Fruit fly (Drosophila melanogaster) whole organism, embryonic: ENCODE data around the gene Dop1R2.
A peak's percentile ranks its signal among the peaks of the same experiment; 100 is the strongest.

Experiments
- Aef1 ChIP-seq: fragments of 200-800 bp; sonication (Bioruptor generic); IDR thresholded peaks from 3 replicates; pipeline ENCODE4 v1.3.6; 2022; ENCODE audit warnings: missing biosample characterization, missing genetic modification characterization
- Bteb2 ChIP-seq: fragments of 200-800 bp; sonication (Bioruptor generic); optimal IDR thresholded peaks from 2 replicates; lab custom pipeline; 2016; ENCODE audit warnings: missing biosample characterization, missing genetic modification characterization
- CG10274 ChIP-seq: fragments of 200-800 bp; sonication (Bioruptor generic); optimal IDR thresholded peaks from 3 replicates; lab custom pipeline; 2017; ENCODE audit warnings: missing biosample characterization, mild to moderate bottlenecking, missing genetic modification characterization
- CG10959 ChIP-seq: fragments of 200-800 bp; sonication (Bioruptor generic); IDR thresholded peaks from 2 replicates; pipeline ENCODE4 v1.3.6; 2022; ENCODE audit warnings: missing biosample characterization, missing genetic modification characterization
- CG11093 ChIP-seq: fragments of 200-800 bp; sonication (Bioruptor generic); IDR thresholded peaks from 3 replicates; pipeline ENCODE4 v1.3.6; 2022; ENCODE audit warnings: missing biosample characterization, missing genetic modification characterization
- CG12104 ChIP-seq: fragments of 200-800 bp; sonication (Bioruptor generic); optimal IDR thresholded peaks from 3 replicates; lab custom pipeline; 2016; ENCODE audit warnings: missing biosample characterization, missing genetic modification characterization
- CG12219 ChIP-seq: fragments of 200-800 bp; sonication (Bioruptor generic); optimal IDR thresholded peaks from 3 replicates; lab custom pipeline; 2018; ENCODE audit warnings: missing biosample characterization, mild to moderate bottlenecking, missing genetic modification characterization
- CG13123 ChIP-seq: fragments of 200-800 bp; sonication (Bioruptor generic); optimal IDR thresholded peaks from 2 replicates; lab custom pipeline; 2016; ENCODE audit warnings: missing biosample characterization, missing genetic modification characterization
- CG13296 ChIP-seq: fragments of 200-800 bp; sonication (Bioruptor generic); optimal IDR thresholded peaks from 3 replicates; lab custom pipeline; 2018; ENCODE audit warnings: missing biosample characterization, mild to moderate bottlenecking, missing genetic modification characterization
- CG14441 ChIP-seq: fragments of 200-800 bp; sonication (Bioruptor generic); IDR thresholded peaks from 2 replicates; pipeline ENCODE4 v1.3.6; 2022; ENCODE audit warnings: missing biosample characterization, missing genetic modification characterization
- CG15479 ChIP-seq: fragments of 200-800 bp; sonication (Bioruptor generic); optimal IDR thresholded peaks from 3 replicates; lab custom pipeline; 2019; ENCODE audit warnings: missing biosample characterization, mild to moderate bottlenecking, missing genetic modification characterization, moderate library complexity
- CG16813 ChIP-seq: fragments of 200-800 bp; sonication (Bioruptor generic); IDR thresholded peaks from 3 replicates; pipeline ENCODE4 v1.3.6; 2022; ENCODE audit warnings: missing biosample characterization, missing genetic modification characterization; ENCODE audit not compliant: partially characterized antibody
- CG16863 ChIP-seq: fragments of 200-800 bp; sonication (Bioruptor generic); optimal IDR thresholded peaks from 3 replicates; lab custom pipeline; 2016; ENCODE audit warnings: missing biosample characterization, missing genetic modification characterization
- CG17186 ChIP-seq: fragments of 200-800 bp; sonication (Bioruptor generic); optimal IDR thresholded peaks from 3 replicates; lab custom pipeline; 2017; ENCODE audit warnings: missing biosample characterization, missing genetic modification reagents, missing genetic modification characterization
- CG17361 ChIP-seq: fragments of 200-800 bp; sonication (Bioruptor generic); IDR thresholded peaks from 3 replicates; pipeline ENCODE4 v1.3.6; 2022; ENCODE audit warnings: missing biosample characterization, missing genetic modification characterization
- CG17612 ChIP-seq: fragments of 200-800 bp; sonication (Bioruptor generic); IDR thresholded peaks from 2 replicates; pipeline ENCODE4 v1.3.6; 2022; ENCODE audit warnings: missing biosample characterization, missing genetic modification characterization
- CG18764 ChIP-seq: fragments of 200-800 bp; sonication (Bioruptor generic); optimal IDR thresholded peaks from 3 replicates; lab custom pipeline; 2016; ENCODE audit warnings: missing biosample characterization, missing genetic modification characterization
- CG2889 ChIP-seq: fragments of 200-800 bp; sonication (Bioruptor generic); IDR thresholded peaks from 3 replicates; pipeline ENCODE4 v1.3.6; 2022; ENCODE audit warnings: missing biosample characterization, missing genetic modification characterization
- CG43689 ChIP-seq: fragments of 200-800 bp; sonication (Bioruptor generic); IDR thresholded peaks from 2 replicates; pipeline ENCODE4 v1.3.6; 2022; ENCODE audit warnings: missing biosample characterization, missing genetic modification characterization
- CG4404 ChIP-seq: fragments of 200-800 bp; sonication (Bioruptor generic); IDR thresholded peaks from 2 replicates; pipeline ENCODE4 v1.3.6; 2022; ENCODE audit warnings: missing biosample characterization, missing genetic modification characterization
- CG4424 ChIP-seq: fragments of 200-800 bp; sonication (Bioruptor generic); optimal IDR thresholded peaks from 3 replicates; lab custom pipeline; 2016; ENCODE audit warnings: missing biosample characterization, missing genetic modification characterization
- CG4854 ChIP-seq: fragments of 200-800 bp; sonication (Bioruptor generic); optimal IDR thresholded peaks from 2 replicates; lab custom pipeline; 2016; ENCODE audit warnings: missing biosample characterization, missing genetic modification characterization, inconsistent platforms
- CG5953 ChIP-seq: fragments of 200-800 bp; sonication (Bioruptor generic); IDR thresholded peaks from 2 replicates; pipeline ENCODE4 v1.3.6; 2022; ENCODE audit warnings: missing biosample characterization, missing genetic modification characterization
- CG8359 ChIP-seq: fragments of 200-800 bp; sonication (Bioruptor generic); optimal IDR thresholded peaks from 2 replicates; lab custom pipeline; 2017; ENCODE audit warnings: missing biosample characterization, mild to moderate bottlenecking, missing genetic modification characterization, borderline replicate concordance
- CkIIα-i1 ChIP-seq: fragments of 200-800 bp; sonication (Bioruptor generic); IDR thresholded peaks from 2 replicates; pipeline ENCODE4 v1.3.6; 2022; ENCODE audit warnings: missing biosample characterization, missing genetic modification characterization
- Dbx ChIP-seq: fragments of 200-800 bp; sonication (Bioruptor generic); IDR thresholded peaks from 3 replicates; pipeline ENCODE4 v1.3.6; 2022; ENCODE audit warnings: missing biosample characterization, missing genetic modification characterization
- Drgx ChIP-seq: fragments of 200-800 bp; sonication (Bioruptor generic); IDR thresholded peaks from 2 replicates; pipeline ENCODE4 v1.3.6; 2022; ENCODE audit warnings: missing biosample characterization, missing genetic modification characterization
- Hand ChIP-seq: fragments of 200-800 bp; sonication (Bioruptor generic); optimal IDR thresholded peaks from 2 replicates; lab custom pipeline; 2017; ENCODE audit warnings: mild to moderate bottlenecking, missing biosample characterization, missing genetic modification reagents, missing genetic modification characterization
- Myb ChIP-seq: fragments of 200-800 bp; sonication (Bioruptor generic); optimal IDR thresholded peaks from 2 replicates; lab custom pipeline; 2016; ENCODE audit warnings: missing biosample characterization, missing genetic modification characterization
- Nf-YA ChIP-seq: fragments of 200-800 bp; sonication (Bioruptor generic); IDR thresholded peaks from 2 replicates; pipeline ENCODE4 v1.3.6; 2022; ENCODE audit warnings: missing biosample characterization, missing genetic modification characterization
- Six4 ChIP-seq: fragments of 200-800 bp; sonication (Bioruptor generic); optimal IDR thresholded peaks from 2 replicates; lab custom pipeline; 2016; ENCODE audit warnings: missing biosample characterization, missing genetic modification characterization
- Stat92E ChIP-seq, 3 experiments: fragments of >200 bp in 2 of 3; fragments of 200-800 bp in 1 of 3; sonication (Bioruptor generic) in 1 of 3; optimal IDR thresholded peaks; 2 replicates each; lab custom pipeline; 2017 to 2019; ENCODE audit warnings: missing biosample characterization in 3 of 3, missing genetic modification characterization in 3 of 3, mild to moderate bottlenecking in 1 of 3, moderate library complexity in 1 of 3
- Usf ChIP-seq: fragments of 200-800 bp; sonication (Bioruptor generic); optimal IDR thresholded peaks from 2 replicates; lab custom pipeline; 2017; ENCODE audit warnings: missing genotype, missing biosample characterization, missing genetic modification characterization
- abd-A ChIP-seq: fragments of 200-800 bp; sonication (Bioruptor generic); optimal IDR thresholded peaks from 3 replicates; lab custom pipeline; 2019; ENCODE audit warnings: missing biosample characterization, mild to moderate bottlenecking, missing genetic modification characterization, moderate library complexity
- al ChIP-seq: fragments of 200-800 bp; sonication (Bioruptor generic); IDR thresholded peaks from 2 replicates; pipeline ENCODE4 v1.3.6; 2022; ENCODE audit warnings: missing biosample characterization, missing genetic modification characterization
- bowl ChIP-seq: fragments of 200-800 bp; sonication (Bioruptor generic); IDR thresholded peaks from 2 replicates; pipeline ENCODE4 v1.3.6; 2022; ENCODE audit warnings: missing biosample characterization, missing genetic modification characterization
- bsh ChIP-seq, 2 experiments: fragments of 200-800 bp; sonication (Bioruptor generic); optimal IDR thresholded peaks; 2 replicates each; lab custom pipeline; 2017 to 2018; ENCODE audit warnings: mild to moderate bottlenecking in 2 of 2, missing biosample characterization in 2 of 2, missing genetic modification characterization in 2 of 2, moderate library complexity in 1 of 2
- caup ChIP-seq: fragments of 200-800 bp; sonication (Bioruptor generic); optimal IDR thresholded peaks from 3 replicates; lab custom pipeline; 2017; ENCODE audit warnings: missing biosample characterization, mild to moderate bottlenecking, missing genetic modification characterization, moderate library complexity; ENCODE audit not compliant: severe bottlenecking
- chif ChIP-seq, 2 experiments: fragments of 200-800 bp; sonication (Bioruptor generic); optimal IDR thresholded peaks; 3 replicates each; lab custom pipeline; 2016; ENCODE audit warnings: missing biosample characterization in 2 of 2, missing genetic modification characterization in 2 of 2
- crc ChIP-seq: fragments of 200-800 bp; sonication (Bioruptor generic); optimal IDR thresholded peaks from 2 replicates; lab custom pipeline; 2016; ENCODE audit warnings: missing biosample characterization, missing genetic modification characterization
- croc ChIP-seq: fragments of 200-800 bp; sonication (Bioruptor generic); conservative IDR thresholded peaks from 3 replicates; pipeline ENCODE4 v1.3.6; 2022; ENCODE audit warnings: missing biosample characterization, missing genetic modification characterization
- her ChIP-seq: fragments of 200-800 bp; sonication (Bioruptor generic); optimal IDR thresholded peaks from 2 replicates; lab custom pipeline; 2016; ENCODE audit warnings: missing biosample characterization, missing genetic modification characterization
- lov ChIP-seq, 2 experiments: fragments of 200-800 bp in 1 of 2; fragments of >200 bp in 1 of 2; sonication (Bioruptor generic) in 1 of 2; IDR thresholded peaks in 1 of 2; optimal IDR thresholded peaks in 1 of 2; 2 replicates in 1 of 2; 3 replicates in 1 of 2; pipeline versions ENCODE4 v1.3.6 to Lab custom; 2017 to 2022; ENCODE audit warnings: missing biosample characterization in 1 of 2, missing genetic modification characterization in 1 of 2
- oc ChIP-seq: fragments of 200-800 bp; sonication (Bioruptor generic); optimal IDR thresholded peaks from 2 replicates; lab custom pipeline; 2018; ENCODE audit warnings: missing biosample characterization, mild to moderate bottlenecking, missing genetic modification characterization, moderate library complexity
- phol ChIP-seq: fragments of 200-800 bp; sonication (Bioruptor generic); optimal IDR thresholded peaks from 3 replicates; lab custom pipeline; 2018; ENCODE audit warnings: missing biosample characterization, mild to moderate bottlenecking, missing genetic modification characterization, moderate library complexity
- psq ChIP-seq: fragments of 200-800 bp; sonication (Bioruptor generic); optimal IDR thresholded peaks from 2 replicates; lab custom pipeline; 2017; ENCODE audit warnings: missing biosample characterization, missing genetic modification characterization
- ranshi ChIP-seq: fragments of 200-800 bp; sonication (Bioruptor generic); IDR thresholded peaks from 2 replicates; pipeline ENCODE4 v1.3.6; 2022; ENCODE audit warnings: missing biosample characterization, missing genetic modification characterization
- sens-2 ChIP-seq: fragments of 200-800 bp; sonication (Bioruptor generic); IDR thresholded peaks from 2 replicates; pipeline ENCODE4 v1.3.6; 2022; ENCODE audit warnings: missing biosample characterization, missing genetic modification characterization
- stwl ChIP-seq: fragments of 200-800 bp; sonication (Bioruptor generic); optimal IDR thresholded peaks from 3 replicates; lab custom pipeline; 2018; ENCODE audit warnings: missing biosample characterization, mild to moderate bottlenecking, missing genetic modification characterization, moderate library complexity
- usp ChIP-seq: fragments of >200 bp; optimal IDR thresholded peaks from 2 replicates; lab custom pipeline; 2017; ENCODE audit warnings: missing biosample characterization, missing genetic modification characterization
- zfh2 ChIP-seq: fragments of 200-800 bp; sonication (Bioruptor generic); optimal IDR thresholded peaks from 2 replicates; lab custom pipeline; 2016; ENCODE audit warnings: missing biosample characterization, missing genetic modification characterization

Dop1R2 gene

DNA sequence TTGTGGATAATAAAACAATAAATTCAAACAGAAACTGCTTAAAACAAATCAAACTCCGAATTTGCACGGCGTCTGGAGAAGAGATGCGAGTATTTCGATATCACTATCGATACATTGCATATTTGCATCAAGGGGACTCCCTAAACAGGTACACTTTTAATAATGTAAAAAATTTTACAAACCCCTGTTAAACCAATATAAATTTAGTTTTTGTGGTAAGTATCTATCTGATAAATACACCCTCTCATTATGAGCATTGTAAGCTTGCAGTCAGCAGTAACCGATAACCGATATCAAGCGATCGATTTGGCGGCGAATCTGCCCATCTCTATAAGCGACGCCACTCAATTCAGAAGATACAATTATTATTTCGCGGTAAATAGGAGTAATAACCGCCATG lies 15.5 kb upstream of the Dop1R2 start, which contains the start of the genes Bub3 and Cap-D2 (continued):
- no peak for TF ChIP-seq CG10274 (GFP tag; lab: Kevin White, UChicago)
- TF ChIP-seq CG12104 (GFP tag; lab: Kevin White, UChicago), result peak; percentile 6
- TF ChIP-seq Nf-YA (GFP tag; lab: Robert Waterston, UW), result no peak
- peak; percentile 16 for TF ChIP-seq CG17186 (GFP tag; lab: Kevin White, UChicago)
- TF ChIP-seq chif (GFP tag; optimal IDR thresholded peaks at IDR 0.05; lab: Kevin White, UChicago), result peak; percentile 71 to 79
- TF ChIP-seq CG13123 (GFP tag; lab: Kevin White, UChicago), result peak; percentile 47
- no peak; the same call in 1 of the 2 replicates for TF ChIP-seq Drgx (GFP tag; lab: Robert Waterston, UW)
- TF ChIP-seq bsh (GFP tag; optimal IDR thresholded peaks at IDR 0.05; lab: Kevin White, UChicago), result peak in 1 of 2 experiments; percentile 75
- no peak for TF ChIP-seq CkIIα-i1
- peak; percentile 40; the same call in 1 of the 2 replicates for TF ChIP-seq bowl (GFP tag; lab: Robert Waterston, UW)
- TF ChIP-seq Myb (GFP tag; lab: Kevin White, UChicago), result peak; percentile 68
- peak; percentile 45 for TF ChIP-seq CG4404 (GFP tag; lab: Robert Waterston, UW)
- no peak for TF ChIP-seq CG18764
- TF ChIP-seq CG4854 (GFP tag; lab: Kevin White, UChicago), result no peak
- no peak for TF ChIP-seq Usf (GFP tag; lab: Kevin White, UChicago)
- TF ChIP-seq Stat92E (GFP tag; optimal IDR thresholded peaks at IDR 0.05; lab: Kevin White, UChicago), result no peak
- TF ChIP-seq lov (optimal IDR thresholded peaks at IDR 0.05; lab: Kevin White, UChicago), result no peak
- 0 out of 3 replicates have a peak, but pooled peaks have one; percentile 43 for TF ChIP-seq lov (GFP tag; IDR thresholded peaks at IDR 0.05; lab: Robert Waterston, UW)
- TF ChIP-seq usp, result no peak
- peak; percentile 71 for TF ChIP-seq stwl
- TF ChIP-seq phol, result peak; percentile 83
- peak; percentile 66 for TF ChIP-seq CG16863 (GFP tag; lab: Kevin White, UChicago)
- peak; percentile 70 for TF ChIP-seq CG14441 (GFP tag; lab: Robert Waterston, UW)
- no peak for TF ChIP-seq CG5953 (GFP tag; lab: Robert Waterston, UW)
- TF ChIP-seq oc (tag; lab: Kevin White, UChicago), result peak; percentile 12
- TF ChIP-seq Bteb2 (GFP tag; lab: Kevin White, UChicago), result peak; percentile 62
- no peak for TF ChIP-seq CG13296
- no peak for TF ChIP-seq psq
- peak; percentile 69; the same call in 1 of the 2 replicates for TF ChIP-seq ranshi (GFP tag; lab: Robert Waterston, UW)
- peak; percentile 46 for TF ChIP-seq CG10959 (GFP tag; lab: Robert Waterston, UW)
- TF ChIP-seq zfh2, result peak; percentile 63
- TF ChIP-seq abd-A, result no peak
- peak; percentile 76 for TF ChIP-seq Aef1 (GFP tag; lab: Robert Waterston, UW)
- no peak for TF ChIP-seq CG12219 (GFP tag; lab: Kevin White, UChicago)
- peak; percentile 22 for TF ChIP-seq Hand (GFP tag; lab: Kevin White, UChicago)
- peak; percentile 84 for TF ChIP-seq CG16813 (GFP tag; lab: Robert Waterston, UW)
- TF ChIP-seq caup, result peak; percentile 33
- TF ChIP-seq CG8359 (GFP tag; lab: Kevin White, UChicago), result no peak
- TF ChIP-seq CG2889 (GFP tag; lab: Robert Waterston, UW), result peak; percentile 60
- TF ChIP-seq CG15479 (GFP tag; lab: Kevin White, UChicago), result no peak
- TF ChIP-seq Dbx, result peak; percentile 84
- TF ChIP-seq CG17361, result no peak
- TF ChIP-seq al (GFP tag; lab: Robert Waterston, UW), result peak; percentile 39; the same call in 1 of the 2 replicates
- TF ChIP-seq sens-2 (GFP tag; lab: Robert Waterston, UW), result no peak
- peak; percentile 60 for TF ChIP-seq Six4 (GFP tag; lab: Kevin White, UChicago)
- no peak for TF ChIP-seq croc (GFP tag; lab: Robert Waterston, UW)
- TF ChIP-seq her (GFP tag; lab: Kevin White, UChicago), result peak; percentile 55
- TF ChIP-seq CG11093 (GFP tag; lab: Robert Waterston, UW), result peak; percentile 19; the same call in 1 of the 3 replicates
- TF ChIP-seq CG17612 (GFP tag; lab: Robert Waterston, UW), result no peak
- peak; percentile 56 for TF ChIP-seq crc (GFP tag; lab: Kevin White, UChicago)
- no peak for TF ChIP-seq CG43689 (GFP tag; lab: Robert Waterston, UW)
- TF ChIP-seq CG4424 (GFP tag; lab: Kevin White, UChicago), result peak; percentile 80
